Worm (Caenorhabditis elegans): ENCODE results near the gene decr-1.2.
A peak's percentile ranks its signal among the peaks of the same experiment; 100 is the strongest.

The decr-1.2 gene

DNA sequence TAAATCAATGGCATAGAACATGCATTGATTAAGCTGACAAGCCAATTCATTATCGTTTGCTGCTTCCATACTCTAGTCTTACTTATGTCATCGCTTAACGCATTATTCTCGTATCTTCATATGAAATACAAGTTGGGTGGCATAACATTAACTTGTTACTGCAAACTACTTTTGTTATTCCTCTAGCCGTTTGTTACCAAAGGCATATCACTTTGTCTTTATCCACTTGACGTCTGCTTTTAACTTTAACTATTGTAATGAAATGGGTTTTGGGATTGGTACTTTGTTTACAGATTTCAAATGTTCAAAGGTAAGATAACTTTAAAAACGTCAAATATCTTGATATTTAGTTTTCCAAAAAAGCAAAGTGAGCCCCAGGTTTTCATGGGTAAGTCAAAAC, 9.4 kb upstream of the decr-1.2 start, which contains the start of gene W01C9.2:
W01C9.2 (plus strand) TSS at position 301 of the 400 bp plus-strand sequence.
- TF ChIP-seq eor-1 (tag; optimal IDR thresholded peaks at IDR 0.05): no peak
- no peak for TF ChIP-seq ZK546.5 (tag; optimal IDR thresholded peaks at IDR 0.05)
- TF ChIP-seq mdl-1 (tag; optimal IDR thresholded peaks at IDR 0.05): no peak
- TF ChIP-seq ama-1 (optimal IDR thresholded peaks at IDR 0.05): no peak
- no peak for TF ChIP-seq hmg-11 (tag; optimal IDR thresholded peaks at IDR 0.05)
- TF ChIP-seq daf-12 (tag; optimal IDR thresholded peaks at IDR 0.05): no peak
- TF ChIP-seq fos-1 (tag; optimal IDR thresholded peaks at IDR 0.05): no peak
- TF ChIP-seq ceh-28 (tag; optimal IDR thresholded peaks at IDR 0.05): no peak
- no peak for TF ChIP-seq nhr-25 (tag; optimal IDR thresholded peaks at IDR 0.05)

ce11 chrII:8540412-8540811, 5.0 kb upstream of the decr-1.2 start, which contains the start of gene pqn-73:
Gene pqn-73 (plus strand): TSS chrII:8540712.
- TF ChIP-seq sea-2 (GFP tag; optimal IDR thresholded peaks at IDR 0.05) (no peak), skn-1 (tag; optimal IDR thresholded peaks at IDR 0.05) (no peak), lin-39 (tag; optimal IDR thresholded peaks at IDR 0.05) (no peak), zag-1 (tag; optimal IDR thresholded peaks at IDR 0.05) (no peak)

DNA sequence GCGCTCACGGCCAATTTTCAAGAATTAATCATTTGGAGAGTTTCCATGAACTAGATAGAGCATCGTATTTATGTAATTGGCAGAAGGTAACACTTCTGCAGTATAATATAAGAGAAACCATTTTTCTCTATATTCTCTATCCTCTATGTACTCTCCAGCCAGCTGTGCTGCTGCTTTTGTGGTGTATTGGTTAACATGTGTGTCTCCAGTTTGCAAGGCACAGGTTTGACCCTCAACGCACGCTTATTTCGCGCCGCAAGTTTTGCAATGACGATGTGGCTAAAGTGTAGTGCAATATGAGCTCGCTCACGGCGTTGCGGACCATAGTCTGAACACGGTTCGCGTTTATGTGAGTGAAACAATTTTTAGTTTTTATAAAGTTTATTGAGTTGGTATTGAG, 1.6 kb downstream of the decr-1.2 start:
- TF ChIP-seq nhr-67 (tag; optimal IDR thresholded peaks at IDR 0.05) (no peak), lin-39 (tag; optimal IDR thresholded peaks at IDR 0.05) (peak; percentile 54), nfya-1 (tag; optimal IDR thresholded peaks at IDR 0.05; ENCODE audit: insufficient read depth) (peak; percentile 52), lin-15B (tag; optimal IDR thresholded peaks at IDR 0.05) (no peak), hmg-11 (tag; optimal IDR thresholded peaks at IDR 0.05) (no peak), lsy-12 (tag; optimal IDR thresholded peaks at IDR 0.05) (peak; percentile 22), tbx-2 (tag; optimal IDR thresholded peaks at IDR 0.05) (peak; percentile 42), ztf-4 (tag; optimal IDR thresholded peaks at IDR 0.05) (no peak), nhr-25 (tag; optimal IDR thresholded peaks at IDR 0.05) (peak; percentile 40), ceh-28 (tag; optimal IDR thresholded peaks at IDR 0.05) (no peak), fkh-2 (tag; optimal IDR thresholded peaks at IDR 0.05) (no peak), snpc-4 (tag; optimal IDR thresholded peaks at IDR 0.05) (peak; percentile 11), skn-1 (tag; optimal IDR thresholded peaks at IDR 0.05) (peak; percentile 36), unc-39 (tag; optimal IDR thresholded peaks at IDR 0.05) (no peak), ama-1 (optimal IDR thresholded peaks at IDR 0.05) (no peak), pha-4 (tag; optimal IDR thresholded peaks at IDR 0.05) (peak; percentile 77), elt-2 (tag; optimal IDR thresholded peaks at IDR 0.05) (peak; percentile 36), unc-62 (GFP tag; optimal IDR thresholded peaks at IDR 0.05) (no peak), pqm-1 (tag; optimal IDR thresholded peaks at IDR 0.05) (no peak), mdl-1 (tag; optimal IDR thresholded peaks at IDR 0.05) (no peak), nhr-237 (tag; optimal IDR thresholded peaks at IDR 0.05) (no peak), egl-27 (tag; optimal IDR thresholded peaks at IDR 0.05) (peak; percentile 22), nhr-43 (tag; optimal IDR thresholded peaks at IDR 0.05; ENCODE audit: poor library complexity, severe bottlenecking) (peak; percentile 70), jun-1 (tag; optimal IDR thresholded peaks at IDR 0.05) (peak; percentile 17), elt-1 (tag; optimal IDR thresholded peaks at IDR 0.05) (no peak)

ce11 chrII:8551100-8551499, 5.7 kb downstream of the decr-1.2 start:
- no peak for TF ChIP-seq ceh-82 (tag; optimal IDR thresholded peaks at IDR 0.05)
- TF ChIP-seq fkh-10 (GFP tag; optimal IDR thresholded peaks at IDR 0.05): peak; percentile 47

DNA sequence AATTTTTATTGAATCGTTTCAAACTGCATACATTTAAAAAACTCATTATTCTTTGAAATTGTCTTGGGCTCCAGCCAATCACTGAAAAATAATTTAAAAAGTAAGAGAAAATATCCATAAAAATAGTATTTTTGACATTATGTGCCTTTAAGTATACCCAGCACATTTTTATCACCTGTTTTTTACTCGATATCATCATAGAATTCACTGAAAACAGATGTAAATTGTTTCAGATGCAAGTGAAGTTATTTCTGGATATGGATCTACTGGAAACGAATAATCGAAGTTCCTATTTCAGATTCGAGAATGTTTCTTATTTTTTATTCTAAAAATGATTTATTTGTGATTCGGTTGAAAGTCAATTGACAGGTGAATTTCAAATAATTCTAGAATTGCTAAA, 9.2 kb downstream of the decr-1.2 start:
- TF ChIP-seq mdl-1 (tag; optimal IDR thresholded peaks at IDR 0.05): no peak
- TF ChIP-seq zag-1 (tag; optimal IDR thresholded peaks at IDR 0.05): no peak
- no peak for TF ChIP-seq ceh-16 (tag; optimal IDR thresholded peaks at IDR 0.05)
- TF ChIP-seq unc-39 (tag; optimal IDR thresholded peaks at IDR 0.05): no peak
- TF ChIP-seq lsy-12 (tag; optimal IDR thresholded peaks at IDR 0.05): no peak
- TF ChIP-seq elt-3 (tag; optimal IDR thresholded peaks at IDR 0.05): no peak
- TF ChIP-seq nhr-28 (tag; optimal IDR thresholded peaks at IDR 0.05): no peak
- no peak for TF ChIP-seq ztf-4 (tag; optimal IDR thresholded peaks at IDR 0.05)
- no peak for TF ChIP-seq nhr-76 (tag; optimal IDR thresholded peaks at IDR 0.05)
- TF ChIP-seq egl-5 (tag; optimal IDR thresholded peaks at IDR 0.05): no peak
- TF ChIP-seq snpc-4 (tag; optimal IDR thresholded peaks at IDR 0.05): no peak
- TF ChIP-seq lin-39 (tag; optimal IDR thresholded peaks at IDR 0.05): no peak
- TF ChIP-seq sea-2 (GFP tag; optimal IDR thresholded peaks at IDR 0.05): no peak
- no peak for TF ChIP-seq nhr-77 (tag; optimal IDR thresholded peaks at IDR 0.05)
- TF ChIP-seq nhr-237 (tag; optimal IDR thresholded peaks at IDR 0.05): no peak
- TF ChIP-seq ceh-28 (tag; optimal IDR thresholded peaks at IDR 0.05): no peak

Data from whole organism, L3 larva.